Fruit fly (Drosophila melanogaster) whole organism, embryonic: ENCODE data around the gene CG10132.

Experiments
- Adf1 ChIP-seq: fragments of 200-800 bp; sonication (Bioruptor generic); IDR thresholded peaks from 2 replicates; pipeline ENCODE4 v1.3.6; 2022; ENCODE audit warnings: missing biosample characterization, missing genetic modification characterization
- Atf3 ChIP-seq: fragments of 200-800 bp; sonication (Bioruptor generic); optimal IDR thresholded peaks from 3 replicates; lab custom pipeline; 2016; ENCODE audit warnings: missing biosample characterization, missing genetic modification characterization
- C15 ChIP-seq: fragments of 200-800 bp; sonication (Bioruptor generic); IDR thresholded peaks from 3 replicates; pipeline ENCODE4 v1.3.6; 2022; ENCODE audit warnings: missing biosample characterization, missing genetic modification characterization
- CG10654 ChIP-seq: fragments of 200-800 bp; sonication (Bioruptor generic); optimal IDR thresholded peaks from 2 replicates; lab custom pipeline; 2016; ENCODE audit warnings: missing biosample characterization, missing genetic modification characterization
- CG10979 ChIP-seq: fragments of 200-800 bp; sonication (Bioruptor generic); optimal IDR thresholded peaks from 2 replicates; lab custom pipeline; 2018; ENCODE audit warnings: missing biosample characterization, mild to moderate bottlenecking, missing genetic modification characterization, moderate library complexity
- CG11696 ChIP-seq: fragments of 200-800 bp; sonication (Bioruptor generic); IDR thresholded peaks from 2 replicates; pipeline ENCODE4 v1.3.6; 2022; ENCODE audit warnings: missing biosample characterization, missing genetic modification characterization
- CG1233 ChIP-seq: fragments of 200-800 bp; sonication (Bioruptor generic); optimal IDR thresholded peaks from 4 replicates; lab custom pipeline; 2018; ENCODE audit warnings: missing biosample characterization, mild to moderate bottlenecking, missing genetic modification characterization
- CG12391 ChIP-seq: fragments of 200-800 bp; sonication (Bioruptor generic); optimal IDR thresholded peaks from 3 replicates; lab custom pipeline; 2018; ENCODE audit warnings: missing biosample characterization, mild to moderate bottlenecking, missing genetic modification characterization, moderate library complexity
- CG13123 ChIP-seq: fragments of 200-800 bp; sonication (Bioruptor generic); optimal IDR thresholded peaks from 2 replicates; lab custom pipeline; 2016; ENCODE audit warnings: missing biosample characterization, missing genetic modification characterization
- CG13287 ChIP-seq: fragments of 200-800 bp; sonication (Bioruptor generic); IDR thresholded peaks from 2 replicates; pipeline ENCODE4 v1.3.6; 2022; ENCODE audit warnings: missing biosample characterization, missing genetic modification characterization; ENCODE audit not compliant: partially characterized antibody
- CG14860 ChIP-seq: fragments of 200-800 bp; sonication (Bioruptor generic); IDR thresholded peaks from 3 replicates; pipeline ENCODE4 v1.3.6; 2022; ENCODE audit warnings: missing biosample characterization, missing genetic modification characterization; ENCODE audit not compliant: partially characterized antibody
- CG15696 ChIP-seq: fragments of 200-800 bp; sonication (Bioruptor generic); optimal IDR thresholded peaks from 2 replicates; lab custom pipeline; 2019; ENCODE audit warnings: missing biosample characterization, mild to moderate bottlenecking, missing genetic modification characterization, moderate library complexity
- CG1603 ChIP-seq: fragments of 200-800 bp; sonication (Bioruptor generic); optimal IDR thresholded peaks from 2 replicates; lab custom pipeline; 2019; ENCODE audit warnings: missing biosample characterization, mild to moderate bottlenecking, missing genetic modification characterization, moderate library complexity
- CG16779 ChIP-seq: fragments of 200-800 bp; sonication (Bioruptor generic); IDR thresholded peaks from 2 replicates; pipeline ENCODE4 v1.3.6; 2022; ENCODE audit warnings: missing biosample characterization, missing genetic modification characterization
- CG17829 ChIP-seq: fragments of 200-800 bp; optimal IDR thresholded peaks from 2 replicates; lab custom pipeline; 2019; ENCODE audit warnings: missing biosample characterization, mild to moderate bottlenecking, missing genetic modification characterization, moderate library complexity
- CG18262 ChIP-seq: fragments of 200-800 bp; optimal IDR thresholded peaks from 3 replicates; lab custom pipeline; 2019; ENCODE audit warnings: missing biosample characterization, mild to moderate bottlenecking, missing genetic modification characterization, moderate library complexity
- CG1832 ChIP-seq: fragments of 200-800 bp; sonication (Bioruptor generic); optimal IDR thresholded peaks from 2 replicates; lab custom pipeline; 2017; ENCODE audit warnings: missing biosample characterization, mild to moderate bottlenecking, missing genetic modification characterization, inconsistent platforms
- CG18476 ChIP-seq: fragments of 200-800 bp; sonication (Bioruptor generic); optimal IDR thresholded peaks from 2 replicates; lab custom pipeline; 2016; ENCODE audit warnings: missing biosample characterization, mild to moderate bottlenecking, missing genetic modification characterization
- CG18599 ChIP-seq: fragments of 200-800 bp; sonication (Bioruptor generic); optimal IDR thresholded peaks from 3 replicates; lab custom pipeline; 2017; ENCODE audit warnings: missing biosample characterization, missing genetic modification characterization, mild to moderate bottlenecking, moderate library complexity, missing genetic modification reagents
- CG32767 ChIP-seq: fragments of 200-800 bp; sonication (Bioruptor generic); IDR thresholded peaks from 2 replicates; pipeline ENCODE4 v1.3.6; 2022; ENCODE audit warnings: missing biosample characterization, missing genetic modification characterization
- CG3281 ChIP-seq: fragments of 200-800 bp; sonication (Bioruptor generic); optimal IDR thresholded peaks from 3 replicates; lab custom pipeline; 2017; ENCODE audit warnings: missing biosample characterization, mild to moderate bottlenecking, missing genetic modification characterization
- CG4360 ChIP-seq: fragments of 200-800 bp; sonication (Bioruptor generic); IDR thresholded peaks from 2 replicates; pipeline ENCODE4 v1.3.6; 2022; ENCODE audit warnings: missing biosample characterization, missing genetic modification characterization
- CG43689 ChIP-seq: fragments of 200-800 bp; sonication (Bioruptor generic); IDR thresholded peaks from 2 replicates; pipeline ENCODE4 v1.3.6; 2022; ENCODE audit warnings: missing biosample characterization, missing genetic modification characterization
- CG4617 ChIP-seq: fragments of 200-800 bp; sonication (Bioruptor generic); optimal IDR thresholded peaks from 3 replicates; lab custom pipeline; 2016; ENCODE audit warnings: missing biosample characterization, missing genetic modification characterization, borderline replicate concordance
- CG6854 ChIP-seq: fragments of 200-800 bp; sonication (Bioruptor generic); optimal IDR thresholded peaks from 3 replicates; lab custom pipeline; 2017; ENCODE audit warnings: missing biosample characterization, mild to moderate bottlenecking, missing genetic modification characterization
- CG7786 ChIP-seq: fragments of 200-800 bp; sonication (Bioruptor generic); optimal IDR thresholded peaks from 2 replicates; lab custom pipeline; 2016; ENCODE audit warnings: missing biosample characterization, missing genetic modification characterization
- CG8944 ChIP-seq: fragments of 200-800 bp; sonication (Bioruptor generic); optimal IDR thresholded peaks from 3 replicates; lab custom pipeline; 2016; ENCODE audit warnings: missing biosample characterization, missing genetic modification characterization
- Ets97D ChIP-seq: fragments of 200-800 bp; sonication (Bioruptor generic); optimal IDR thresholded peaks from 3 replicates; lab custom pipeline; 2016; ENCODE audit warnings: missing biosample characterization, missing genetic modification characterization
- Hmx ChIP-seq: fragments of 200-800 bp; sonication (Bioruptor generic); optimal IDR thresholded peaks from 2 replicates; lab custom pipeline; 2016; ENCODE audit warnings: missing biosample characterization, missing genetic modification characterization
- Med ChIP-seq: fragments of 200-800 bp; sonication (Bioruptor generic); peaks from one replicate; lab custom pipeline; 2016; ENCODE audit warnings: missing biosample characterization, missing genetic modification characterization, mild to moderate bottlenecking, inconsistent platforms, moderate library complexity
- Myb ChIP-seq: fragments of 200-800 bp; sonication (Bioruptor generic); optimal IDR thresholded peaks from 2 replicates; lab custom pipeline; 2016; ENCODE audit warnings: missing biosample characterization, missing genetic modification characterization
- Oaz ChIP-seq: fragments of 200-800 bp; sonication (Bioruptor generic); IDR thresholded peaks from 2 replicates; pipeline ENCODE4 v1.3.6; 2022; ENCODE audit warnings: missing biosample characterization, missing genetic modification characterization
- Rfx ChIP-seq: fragments of 200-800 bp; sonication (Bioruptor generic); IDR thresholded peaks from 2 replicates; pipeline ENCODE4 v1.3.6; 2022; ENCODE audit warnings: missing biosample characterization, missing genetic modification characterization
- Sox100B ChIP-seq: fragments of 200-800 bp; sonication (Bioruptor generic); optimal IDR thresholded peaks from 3 replicates; lab custom pipeline; 2018; ENCODE audit warnings: missing biosample characterization, mild to moderate bottlenecking, missing genetic modification characterization
- Usf ChIP-seq: fragments of 200-800 bp; sonication (Bioruptor generic); optimal IDR thresholded peaks from 2 replicates; lab custom pipeline; 2017; ENCODE audit warnings: missing genotype, missing biosample characterization, missing genetic modification characterization
- Xrp1 ChIP-seq: fragments of 200-800 bp; sonication (Bioruptor generic); IDR thresholded peaks from 2 replicates; pipeline ENCODE4 v1.3.6; 2022; ENCODE audit warnings: missing biosample characterization, missing genetic modification characterization
- aop ChIP-seq: fragments of 200-800 bp; sonication (Bioruptor generic); IDR thresholded peaks from 2 replicates; pipeline ENCODE4 v1.3.6; 2022; ENCODE audit warnings: missing biosample characterization, missing genetic modification characterization
- bbx ChIP-seq: fragments of 200-800 bp; sonication (Bioruptor generic); IDR thresholded peaks from 2 replicates; pipeline ENCODE4 v1.3.6; 2022; ENCODE audit warnings: missing biosample characterization, missing genetic modification characterization; ENCODE audit not compliant: partially characterized antibody
- cas ChIP-seq: fragments of 200-800 bp; sonication (Bioruptor generic); IDR thresholded peaks from 2 replicates; pipeline ENCODE4 v1.3.6; 2022; ENCODE audit warnings: missing biosample characterization, missing genetic modification characterization
- cg ChIP-seq: fragments of 200-800 bp; sonication (Bioruptor generic); optimal IDR thresholded peaks from 3 replicates; lab custom pipeline; 2019; ENCODE audit warnings: missing biosample characterization, mild to moderate bottlenecking, missing genetic modification characterization, moderate library complexity
- croc ChIP-seq: fragments of 200-800 bp; sonication (Bioruptor generic); conservative IDR thresholded peaks from 3 replicates; pipeline ENCODE4 v1.3.6; 2022; ENCODE audit warnings: missing biosample characterization, missing genetic modification characterization
- crol ChIP-seq: fragments of 200-800 bp; sonication (Bioruptor generic); IDR thresholded peaks from 2 replicates; pipeline ENCODE4 v1.3.6; 2022; ENCODE audit warnings: missing biosample characterization, missing genetic modification characterization
- dan ChIP-seq: fragments of 200-800 bp; sonication (Bioruptor generic); IDR thresholded peaks from 2 replicates; pipeline ENCODE4 v1.3.6; 2022; ENCODE audit warnings: missing biosample characterization, missing genetic modification characterization
- danr ChIP-seq: fragments of 200-800 bp; sonication (Bioruptor generic); IDR thresholded peaks from 2 replicates; pipeline ENCODE4 v1.3.6; 2022; ENCODE audit warnings: missing biosample characterization, missing genetic modification characterization
- ftz-f1 ChIP-seq: fragments of 200-800 bp; sonication (Bioruptor generic); optimal IDR thresholded peaks from 2 replicates; lab custom pipeline; 2016; ENCODE audit warnings: missing biosample characterization, missing genetic modification characterization
- hb ChIP-seq: fragments of 200-800 bp; sonication (Bioruptor generic); IDR thresholded peaks from 3 replicates; pipeline ENCODE4 v1.3.6; 2022; ENCODE audit warnings: missing biosample characterization, missing genetic modification characterization; ENCODE audit not compliant: partially characterized antibody
- jing ChIP-seq: fragments of 200-800 bp; sonication (Bioruptor generic); optimal IDR thresholded peaks from 2 replicates; lab custom pipeline; 2018; ENCODE audit warnings: missing biosample characterization, mild to moderate bottlenecking, missing genetic modification characterization
- lbe ChIP-seq: fragments of 200-800 bp; sonication (Bioruptor generic); optimal IDR thresholded peaks from 2 replicates; lab custom pipeline; 2016; ENCODE audit warnings: missing biosample characterization, mild to moderate bottlenecking, missing genetic modification characterization
- mld ChIP-seq: fragments of 200-800 bp; sonication (Bioruptor generic); IDR thresholded peaks from 3 replicates; pipeline ENCODE4 v1.3.6; 2022; ENCODE audit warnings: missing biosample characterization, missing genetic modification characterization; ENCODE audit not compliant: partially characterized antibody
- nerfin-1 ChIP-seq: fragments of 200-800 bp; sonication (Bioruptor generic); optimal IDR thresholded peaks from 3 replicates; lab custom pipeline; 2019; ENCODE audit warnings: missing biosample characterization, mild to moderate bottlenecking, missing genetic modification characterization, moderate library complexity
- ranshi ChIP-seq: fragments of 200-800 bp; sonication (Bioruptor generic); IDR thresholded peaks from 2 replicates; pipeline ENCODE4 v1.3.6; 2022; ENCODE audit warnings: missing biosample characterization, missing genetic modification characterization
- seq ChIP-seq: fragments of 200-800 bp; sonication (Bioruptor generic); IDR thresholded peaks from 2 replicates; pipeline ENCODE4 v1.3.6; 2022; ENCODE audit warnings: missing biosample characterization, missing genetic modification characterization

CG10132 gene

DNA sequence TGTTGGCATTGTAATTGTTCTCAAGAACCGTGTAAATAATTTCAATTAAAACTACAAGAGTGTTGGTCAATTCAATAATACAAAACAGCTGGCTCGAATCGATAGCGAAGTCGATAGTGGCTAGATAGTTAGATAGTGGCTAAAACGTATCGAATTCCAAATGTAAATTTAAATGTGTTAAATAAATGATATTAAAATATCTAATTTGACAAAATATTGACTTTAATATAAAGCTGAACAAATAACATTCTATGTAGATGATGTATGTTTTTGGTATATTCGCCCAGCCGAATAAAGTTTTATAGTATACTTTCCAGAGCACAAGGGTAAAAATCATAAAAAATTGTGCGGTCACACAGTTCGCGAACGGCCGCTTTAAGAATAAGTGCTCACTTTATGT, 7.7 kb downstream of the CG10132 start, which contains the start of the genes Dpm1 and CG10137 (continued):
- TF ChIP-seq CG1832 (GFP tag; lab: Kevin White, UChicago) = no peak
- TF ChIP-seq CG13123 (GFP tag; lab: Kevin White, UChicago) = no peak
- TF ChIP-seq Oaz (GFP tag; lab: Robert Waterston, UW) = no peak
- no peak for TF ChIP-seq CG10654
- TF ChIP-seq aop (GFP tag; lab: Robert Waterston, UW) = no peak
- TF ChIP-seq CG6854 (GFP tag; lab: Kevin White, UChicago) = no peak
- TF ChIP-seq seq (GFP tag; lab: Robert Waterston, UW) = no peak
- no peak for TF ChIP-seq Hmx (GFP tag; lab: Kevin White, UChicago)
- no peak for TF ChIP-seq cas (GFP tag; lab: Robert Waterston, UW)
- TF ChIP-seq Rfx (GFP tag; lab: Robert Waterston, UW) = no peak
- no peak for TF ChIP-seq CG14860 (GFP tag; lab: Robert Waterston, UW)
- no peak for TF ChIP-seq Usf
- TF ChIP-seq Ets97D = peak; percentile 54
- peak; percentile 0 for TF ChIP-seq cg (GFP tag; lab: Kevin White, UChicago)
- peak; percentile 82 for TF ChIP-seq CG13287 (GFP tag; lab: Robert Waterston, UW)
- TF ChIP-seq crol (GFP tag; lab: Robert Waterston, UW) = no peak
- no peak for TF ChIP-seq jing
- TF ChIP-seq ranshi (GFP tag; lab: Robert Waterston, UW) = no peak
- peak; percentile 63 for TF ChIP-seq lbe (GFP tag; lab: Kevin White, UChicago)
- peak; percentile 34 for TF ChIP-seq CG1603 (tag; lab: Kevin White, UChicago)
- no peak for TF ChIP-seq CG10979 (tag; lab: Kevin White, UChicago)
- TF ChIP-seq Adf1 (GFP tag; lab: Robert Waterston, UW) = no peak
- no peak for TF ChIP-seq CG43689
- no peak for TF ChIP-seq CG7786
- TF ChIP-seq ftz-f1 = no peak
- no peak for TF ChIP-seq mld (GFP tag; lab: Robert Waterston, UW)
- no peak for TF ChIP-seq danr
- no peak for TF ChIP-seq hb (GFP tag; lab: Robert Waterston, UW)
- TF ChIP-seq CG18599 (GFP tag; lab: Kevin White, UChicago) = no peak
- TF ChIP-seq dan = no peak
- TF ChIP-seq CG4360 (GFP tag; lab: Robert Waterston, UW) = no peak
- TF ChIP-seq CG1233 (GFP tag; lab: Kevin White, UChicago) = no peak
- TF ChIP-seq CG3281 (GFP tag; lab: Kevin White, UChicago) = no peak
- TF ChIP-seq CG12391 (tag; lab: Kevin White, UChicago) = peak; percentile 44
- TF ChIP-seq CG17829 (tag; lab: Kevin White, UChicago) = peak; percentile 12
- TF ChIP-seq CG11696 (GFP tag; lab: Robert Waterston, UW) = no peak
- peak; percentile 56 for TF ChIP-seq CG4617
- peak; percentile 69 for TF ChIP-seq bbx (GFP tag; lab: Robert Waterston, UW)
- TF ChIP-seq CG18262 = peak; percentile 1
- TF ChIP-seq nerfin-1 (tag; lab: Kevin White, UChicago) = no peak
- TF ChIP-seq CG16779 (GFP tag; lab: Robert Waterston, UW) = no peak
- no peak for TF ChIP-seq CG32767 (GFP tag; lab: Robert Waterston, UW)
- TF ChIP-seq Atf3 (GFP tag; lab: Kevin White, UChicago) = no peak
- TF ChIP-seq Med (GFP tag; lab: Kevin White, UChicago) = peak; percentile 66
- no peak for TF ChIP-seq C15 (GFP tag; lab: Robert Waterston, UW)
- TF ChIP-seq CG18476 (GFP tag; lab: Kevin White, UChicago) = no peak
- TF ChIP-seq CG8944 (GFP tag; lab: Kevin White, UChicago) = no peak
- TF ChIP-seq Sox100B (GFP tag; lab: Kevin White, UChicago) = no peak
- no peak for TF ChIP-seq CG15696
- TF ChIP-seq Myb (GFP tag; lab: Kevin White, UChicago) = peak; percentile 65
- TF ChIP-seq Xrp1 (GFP tag; lab: Robert Waterston, UW) = no peak
- TF ChIP-seq croc (GFP tag; lab: Robert Waterston, UW) = no peak
